Fruit fly (Drosophila melanogaster): ENCODE measurements around the gene Mhcl.

Mhcl gene

dm6 chr3R:16050621-16051328, 47.8 kb downstream of the Mhcl start, which contains the start of gene msps:
Gene msps (plus strand): TSS chr3R:16050801.
- TF ChIP-seq Rel (GFP tag; optimal IDR thresholded peaks at IDR 0.05) (no peak), Rel (tag; optimal IDR thresholded peaks at IDR 0.05) (peak; percentile 19), ey (GFP tag; optimal IDR thresholded peaks at IDR 0.05) (no peak)

- TF ChIP-seq br (GFP tag; optimal IDR thresholded peaks at IDR 0.05) (peak; percentile 66), fru (GFP tag; optimal IDR thresholded peaks at IDR 0.05) (peak; percentile 35), h (GFP tag; optimal IDR thresholded peaks at IDR 0.05) (peak; percentile 50), foxo (GFP tag; optimal IDR thresholded peaks at IDR 0.05) (peak in 1 of 2 experiments; percentile 69), psq (GFP tag; optimal IDR thresholded peaks at IDR 0.05) (peak; percentile 48), Jra (GFP tag; optimal IDR thresholded peaks at IDR 0.05) (peak; percentile 42), dl (GFP tag; optimal IDR thresholded peaks at IDR 0.05; ENCODE audit: insufficient read depth in 1 of 2, partially characterized antibody in 2 of 2) (no peak), rgr (GFP tag; optimal IDR thresholded peaks at IDR 0.05) (peak; percentile 66), dsf (GFP tag; optimal IDR thresholded peaks at IDR 0.05; ENCODE audit: borderline replicate concordance) (no peak), ey (GFP tag; optimal IDR thresholded peaks at IDR 0.05) (peak; percentile 55), HLH106 (tag; optimal IDR thresholded peaks at IDR 0.05) (peak; percentile 69), Sp1 (GFP tag; optimal IDR thresholded peaks at IDR 0.05) (peak; percentile 42), Dif (GFP tag; optimal IDR thresholded peaks at IDR 0.05; ENCODE audit: partially characterized antibody) (no peak), N (GFP tag; optimal IDR thresholded peaks at IDR 0.05) (no peak), CG9705 (GFP tag; optimal IDR thresholded peaks at IDR 0.05) (peak; percentile 8), sv (GFP tag; optimal IDR thresholded peaks at IDR 0.05) (peak; percentile 17)
These were observed 49.2 kb downstream of the Mhcl start, which contains the start of the genes IKKbeta and CG5013 for dm6 chr3R:16049369-16049768. Gene IKKbeta (minus strand): TSS chr3R:16049421. Gene CG5013 (plus strand): TSS chr3R:16049670.

dm6 chr3R:16046030-16046429, 52.5 kb downstream of the Mhcl start, which contains the start of gene Jhbp5:
Gene Jhbp5 (minus strand): TSS chr3R:16046130.
- TF ChIP-seq fru (GFP tag; optimal IDR thresholded peaks at IDR 0.05) (no peak), CrebA (GFP tag; optimal IDR thresholded peaks at IDR 0.05; ENCODE audit: borderline replicate concordance) (no peak), foxo (GFP tag; optimal IDR thresholded peaks at IDR 0.05) (no peak), pan (optimal IDR thresholded peaks at IDR 0.05) (no peak), CG9705 (GFP tag; optimal IDR thresholded peaks at IDR 0.05) (no peak), N (GFP tag; optimal IDR thresholded peaks at IDR 0.05) (no peak), ey (GFP tag; optimal IDR thresholded peaks at IDR 0.05) (no peak), lola (GFP tag; optimal IDR thresholded peaks at IDR 0.05) (no peak), Mio (GFP tag; optimal IDR thresholded peaks at IDR 0.05) (no peak), usp (GFP tag; optimal IDR thresholded peaks at IDR 0.05) (no peak), rgr (GFP tag; optimal IDR thresholded peaks at IDR 0.05) (no peak), brk (GFP tag; optimal IDR thresholded peaks at IDR 0.05) (no peak), Hnf4 (GFP tag; optimal IDR thresholded peaks at IDR 0.05) (no peak), Hr78 (GFP tag; optimal IDR thresholded peaks at IDR 0.05) (no peak), woc (GFP tag; optimal IDR thresholded peaks at IDR 0.05) (no peak), sage (GFP tag; optimal IDR thresholded peaks at IDR 0.05) (no peak), tai (GFP tag; optimal IDR thresholded peaks at IDR 0.05) (no peak), dl (GFP tag; optimal IDR thresholded peaks at IDR 0.05; ENCODE audit: insufficient read depth in 1 of 2, partially characterized antibody in 2 of 2) (no peak)

- TF ChIP-seq woc (GFP tag; optimal IDR thresholded peaks at IDR 0.05) = no peak
- peak; percentile 19 for TF ChIP-seq Myc (optimal IDR thresholded peaks at IDR 0.05)
These were observed 55.5 kb downstream of the Mhcl start, which contains the start of gene Jhbp4 for dm6 chr3R:16042900-16043548. Gene Jhbp4 (plus strand): TSS chr3R:16043498.

Data from whole organism, wandering third instar larva.